Worm (Caenorhabditis elegans) whole organism, L4 larva: ENCODE results near the gene srh-195.

ENCODE experiments used
- ama-1 ChIP-seq: fragments of 150-350 bp; optimal IDR thresholded peaks from 2 replicates; lab custom pipeline; 2014; ENCODE audit warnings: inconsistent platforms, mixed read lengths
- ceh-82 ChIP-seq: sonication (generic microtip); optimal IDR thresholded peaks from 2 replicates; lab custom pipeline; 2017; ENCODE audit warnings: missing biosample characterization, missing genetic modification characterization
- dpl-1 ChIP-seq: fragments of 150-350 bp; optimal IDR thresholded peaks from 2 replicates; lab custom pipeline; 2014; ENCODE audit warnings: missing biosample characterization, missing genetic modification reagents, missing genetic modification characterization
- fkh-10 ChIP-seq: fragments of 150-350 bp; optimal IDR thresholded peaks from 2 replicates; lab custom pipeline; 2014; ENCODE audit warnings: missing biosample characterization, missing genetic modification reagents, missing genetic modification characterization
- hlh-30 ChIP-seq: sonication (generic microtip); optimal IDR thresholded peaks from 2 replicates; lab custom pipeline; 2017; ENCODE audit warnings: antibody characterized with exemption, mild to moderate bottlenecking, missing genetic modification characterization, missing compliant biosample characterization; ENCODE audit not compliant: insufficient read depth
- mdl-1 ChIP-seq, 2 experiments: fragments of 150-350 bp in 1 of 2; sonication (generic microtip) in 1 of 2; optimal IDR thresholded peaks; 2 replicates each; lab custom pipeline; 2014 to 2017; ENCODE audit warnings: missing biosample characterization in 2 of 2, missing genetic modification characterization in 2 of 2
- unc-130 ChIP-seq: sonication (generic microtip); optimal IDR thresholded peaks from 2 replicates; lab custom pipeline; 2016; ENCODE audit warnings: missing genetic modification reagents, missing genetic modification characterization, missing compliant biosample characterization
- unc-62 ChIP-seq, 3 experiments: fragments of 150-350 bp in 1 of 3; sonication (generic microtip); optimal IDR thresholded peaks in 2 of 3; peaks in 1 of 3; 1 replicate in 1 of 3; 2 replicates in 2 of 3; lab custom pipeline; 2014 to 2017; ENCODE audit warnings: missing biosample characterization in 3 of 3, missing genetic modification characterization in 3 of 3, missing genetic modification reagents in 3 of 3, missing genotype in 1 of 3
- vab-7 ChIP-seq: fragments of 200-800 bp; sonication (Bioruptor generic); IDR thresholded peaks from 2 replicates; pipeline ENCODE4 v1.3.6; 2022; ENCODE audit warnings: missing genetic modification reagents, missing genetic modification characterization, missing compliant biosample characterization

ce11 chrII:2091972-2092371 is 24.7 kb downstream of the srh-195 start, which contains the start of gene T16A1.10:
- TF ChIP-seq ceh-82 (tag; lab: Kevin White, UChicago) (no peak), dpl-1 (no peak), mdl-1 (tag; optimal IDR thresholded peaks at IDR 0.05; lab: Kevin White, UChicago) (no peak), ama-1 (no peak), unc-130 (no peak), fkh-10 (no peak), vab-7 (GFP tag; lab: Robert Waterston, UW) (no peak), hlh-30 (tag; lab: Kevin White, UChicago) (no peak), unc-62 (GFP tag; optimal IDR thresholded peaks at IDR 0.05 in 1 of 2; lab: Kevin White, UChicago) (peak in 1 of 2 experiments; percentile 11), unc-62 (tag; optimal IDR thresholded peaks at IDR 0.05; lab: Kevin White, UChicago) (no peak)
